Fruit fly (Drosophila melanogaster) whole organism, embryonic: Measurements from ENCODE around the gene Ser12.

Source experiments
- ATbp ChIP-seq: fragments of 200-800 bp; sonication (Bioruptor generic); optimal IDR thresholded peaks from 2 replicates; lab custom pipeline; 2017; ENCODE audit warnings: missing biosample characterization, mild to moderate bottlenecking, missing genetic modification characterization, missing genetic modification reagents
- Abd-B ChIP-seq: fragments of 200-800 bp; sonication (Bioruptor generic); optimal IDR thresholded peaks from 2 replicates; lab custom pipeline; 2018; ENCODE audit warnings: missing biosample characterization, mild to moderate bottlenecking, missing genetic modification characterization, moderate library complexity
- Aef1 ChIP-seq: fragments of 200-800 bp; sonication (Bioruptor generic); IDR thresholded peaks from 3 replicates; pipeline ENCODE4 v1.3.6; 2022; ENCODE audit warnings: missing biosample characterization, missing genetic modification characterization
- Blimp-1 ChIP-seq: fragments of 200-800 bp; sonication (Bioruptor generic); optimal IDR thresholded peaks from 3 replicates; lab custom pipeline; 2018; ENCODE audit warnings: missing biosample characterization, missing genetic modification characterization, mild to moderate bottlenecking, moderate library complexity, missing genetic modification reagents
- C15 ChIP-seq: fragments of 200-800 bp; sonication (Bioruptor generic); IDR thresholded peaks from 3 replicates; pipeline ENCODE4 v1.3.6; 2022; ENCODE audit warnings: missing biosample characterization, missing genetic modification characterization
- CG10462 ChIP-seq: fragments of 200-800 bp; sonication (Bioruptor generic); optimal IDR thresholded peaks from 2 replicates; lab custom pipeline; 2016; ENCODE audit warnings: missing biosample characterization, missing genetic modification characterization
- CG10543 ChIP-seq: fragments of 200-800 bp; sonication (Bioruptor generic); optimal IDR thresholded peaks from 3 replicates; lab custom pipeline; 2017; ENCODE audit warnings: missing biosample characterization, mild to moderate bottlenecking, missing genetic modification characterization, moderate library complexity
- CG10959 ChIP-seq: fragments of 200-800 bp; sonication (Bioruptor generic); IDR thresholded peaks from 2 replicates; pipeline ENCODE4 v1.3.6; 2022; ENCODE audit warnings: missing biosample characterization, missing genetic modification characterization
- CG12104 ChIP-seq: fragments of 200-800 bp; sonication (Bioruptor generic); optimal IDR thresholded peaks from 3 replicates; lab custom pipeline; 2016; ENCODE audit warnings: missing biosample characterization, missing genetic modification characterization
- CG12769 ChIP-seq: fragments of 200-800 bp; sonication (Bioruptor generic); optimal IDR thresholded peaks from 2 replicates; lab custom pipeline; 2019; ENCODE audit warnings: missing biosample characterization, mild to moderate bottlenecking, missing genetic modification characterization, moderate library complexity
- CG13123 ChIP-seq: fragments of 200-800 bp; sonication (Bioruptor generic); optimal IDR thresholded peaks from 2 replicates; lab custom pipeline; 2016; ENCODE audit warnings: missing biosample characterization, missing genetic modification characterization
- CG13296 ChIP-seq: fragments of 200-800 bp; sonication (Bioruptor generic); optimal IDR thresholded peaks from 3 replicates; lab custom pipeline; 2018; ENCODE audit warnings: missing biosample characterization, mild to moderate bottlenecking, missing genetic modification characterization
- CG15696 ChIP-seq: fragments of 200-800 bp; sonication (Bioruptor generic); optimal IDR thresholded peaks from 2 replicates; lab custom pipeline; 2019; ENCODE audit warnings: missing biosample characterization, mild to moderate bottlenecking, missing genetic modification characterization, moderate library complexity
- CG1602 ChIP-seq: fragments of 200-800 bp; sonication (Bioruptor generic); optimal IDR thresholded peaks from 3 replicates; lab custom pipeline; 2016; ENCODE audit warnings: missing biosample characterization, missing genetic modification characterization
- CG17385 ChIP-seq: fragments of 200-800 bp; sonication (Bioruptor generic); optimal IDR thresholded peaks from 3 replicates; lab custom pipeline; 2018; ENCODE audit warnings: missing biosample characterization, mild to moderate bottlenecking, missing genetic modification characterization
- CG17568 ChIP-seq: fragments of 200-800 bp; sonication (Bioruptor generic); optimal IDR thresholded peaks from 2 replicates; lab custom pipeline; 2018; ENCODE audit warnings: missing biosample characterization, mild to moderate bottlenecking, missing genetic modification characterization, moderate library complexity
- CG1792 ChIP-seq: fragments of 200-800 bp; sonication (Bioruptor generic); optimal IDR thresholded peaks from 2 replicates; lab custom pipeline; 2016; ENCODE audit warnings: missing biosample characterization, missing genetic modification characterization
- CG18011 ChIP-seq: fragments of 200-800 bp; sonication (Bioruptor generic); optimal IDR thresholded peaks from 2 replicates; lab custom pipeline; 2017; ENCODE audit warnings: missing biosample characterization, missing genetic modification characterization, mild to moderate bottlenecking, moderate library complexity, missing genotype
- CG3995 ChIP-seq: fragments of 200-800 bp; sonication (Bioruptor generic); optimal IDR thresholded peaks from 3 replicates; lab custom pipeline; 2016; ENCODE audit warnings: missing biosample characterization, missing genetic modification characterization
- CG4360 ChIP-seq: fragments of 200-800 bp; sonication (Bioruptor generic); IDR thresholded peaks from 2 replicates; pipeline ENCODE4 v1.3.6; 2022; ENCODE audit warnings: missing biosample characterization, missing genetic modification characterization
- CG5245 ChIP-seq: fragments of 200-800 bp; sonication (Bioruptor generic); optimal IDR thresholded peaks from 3 replicates; lab custom pipeline; 2016; ENCODE audit warnings: missing biosample characterization, missing genetic modification characterization
- CG6654 ChIP-seq: fragments of 200-800 bp; sonication (Bioruptor generic); optimal IDR thresholded peaks from 2 replicates; lab custom pipeline; 2017; ENCODE audit warnings: missing biosample characterization, mild to moderate bottlenecking, missing genetic modification characterization
- CG6689 ChIP-seq: fragments of 200-800 bp; sonication (Bioruptor generic); IDR thresholded peaks from 2 replicates; pipeline ENCODE4 v1.3.6; 2022; ENCODE audit warnings: missing biosample characterization, missing genetic modification characterization
- CG9817 ChIP-seq: fragments of 200-800 bp; sonication (Bioruptor generic); optimal IDR thresholded peaks from 2 replicates; lab custom pipeline; 2018; ENCODE audit warnings: missing biosample characterization, mild to moderate bottlenecking, missing genetic modification characterization, moderate library complexity
- CG9876 ChIP-seq: fragments of 200-800 bp; sonication (Bioruptor generic); optimal IDR thresholded peaks from 2 replicates; lab custom pipeline; 2016; ENCODE audit warnings: missing biosample characterization, missing genetic modification characterization
- Chrac-16 ChIP-seq: fragments of 200-800 bp; sonication (Bioruptor generic); optimal IDR thresholded peaks from 3 replicates; lab custom pipeline; 2016; ENCODE audit warnings: missing biosample characterization, missing genetic modification characterization
- CrebB ChIP-seq: fragments of 200-800 bp; sonication (Bioruptor generic); optimal IDR thresholded peaks from 3 replicates; lab custom pipeline; 2018; ENCODE audit warnings: missing biosample characterization, mild to moderate bottlenecking, missing genetic modification characterization
- Dad ChIP-seq: fragments of 200-800 bp; sonication (Bioruptor generic); optimal IDR thresholded peaks from 3 replicates; lab custom pipeline; 2016; ENCODE audit warnings: missing biosample characterization, missing genetic modification characterization
- E2f2 ChIP-seq: fragments of 200-800 bp; sonication (Bioruptor generic); IDR thresholded peaks from 2 replicates; pipeline ENCODE4 v1.3.6; 2022; ENCODE audit warnings: missing biosample characterization, missing genetic modification characterization
- Hr51 ChIP-seq, 2 experiments: fragments of 200-800 bp; sonication (Bioruptor generic); optimal IDR thresholded peaks; 2 replicates in 1 of 2; 3 replicates in 1 of 2; lab custom pipeline; 2016 to 2018; ENCODE audit warnings: missing biosample characterization in 2 of 2, missing genetic modification characterization in 2 of 2, mild to moderate bottlenecking in 1 of 2, moderate library complexity in 1 of 2
- Nf-YC ChIP-seq: fragments of 200-800 bp; optimal IDR thresholded peaks from 3 replicates; lab custom pipeline; 2019; ENCODE audit warnings: missing biosample characterization, mild to moderate bottlenecking, missing genetic modification characterization, moderate library complexity
- Rfx ChIP-seq: fragments of 200-800 bp; sonication (Bioruptor generic); IDR thresholded peaks from 2 replicates; pipeline ENCODE4 v1.3.6; 2022; ENCODE audit warnings: missing biosample characterization, missing genetic modification characterization
- Rx ChIP-seq: fragments of 200-800 bp; sonication (Bioruptor generic); IDR thresholded peaks from 2 replicates; pipeline ENCODE4 v1.3.6; 2022; ENCODE audit warnings: missing biosample characterization, missing genetic modification characterization
- Side ChIP-seq: fragments of 200-800 bp; sonication (Bioruptor generic); optimal IDR thresholded peaks from 2 replicates; lab custom pipeline; 2016; ENCODE audit warnings: missing biosample characterization, missing genetic modification characterization
- Spps ChIP-seq: fragments of 200-800 bp; sonication (Bioruptor generic); optimal IDR thresholded peaks from 2 replicates; lab custom pipeline; 2018; ENCODE audit warnings: missing biosample characterization, mild to moderate bottlenecking, missing genetic modification characterization
- Sry-δ ChIP-seq: fragments of 200-800 bp; sonication (Bioruptor generic); optimal IDR thresholded peaks from 2 replicates; lab custom pipeline; 2016; ENCODE audit warnings: missing biosample characterization, missing genetic modification characterization
- Taf1 ChIP-seq: fragments of 200-800 bp; sonication (Bioruptor generic); IDR thresholded peaks from 2 replicates; pipeline ENCODE4 v1.3.6; 2022; ENCODE audit warnings: missing biosample characterization, missing genetic modification characterization
- YL-1 ChIP-seq: fragments of 200-800 bp; sonication (Bioruptor generic); optimal IDR thresholded peaks from 3 replicates; lab custom pipeline; 2017; ENCODE audit warnings: missing biosample characterization, mild to moderate bottlenecking, missing genetic modification characterization
- bowl ChIP-seq: fragments of 200-800 bp; sonication (Bioruptor generic); IDR thresholded peaks from 2 replicates; pipeline ENCODE4 v1.3.6; 2022; ENCODE audit warnings: missing biosample characterization, missing genetic modification characterization
- bsh ChIP-seq, 2 experiments: fragments of 200-800 bp; sonication (Bioruptor generic); optimal IDR thresholded peaks; 2 replicates each; lab custom pipeline; 2017 to 2018; ENCODE audit warnings: mild to moderate bottlenecking in 2 of 2, missing biosample characterization in 2 of 2, missing genetic modification characterization in 2 of 2, moderate library complexity in 1 of 2
- da ChIP-seq: fragments of 200-800 bp; sonication (Bioruptor generic); optimal IDR thresholded peaks from 2 replicates; lab custom pipeline; 2016; ENCODE audit warnings: missing biosample characterization, missing genetic modification characterization
- fd3F ChIP-seq: fragments of 200-800 bp; sonication (Bioruptor generic); optimal IDR thresholded peaks from 2 replicates; lab custom pipeline; 2018; ENCODE audit warnings: missing biosample characterization, mild to moderate bottlenecking, missing genetic modification characterization, moderate library complexity
- grau ChIP-seq: fragments of 200-800 bp; optimal IDR thresholded peaks from 3 replicates; lab custom pipeline; 2019; ENCODE audit warnings: missing biosample characterization, mild to moderate bottlenecking, missing genetic modification characterization, moderate library complexity
- gt ChIP-seq: fragments of 200-800 bp; sonication (Bioruptor generic); IDR thresholded peaks from 2 replicates; pipeline ENCODE4 v1.3.6; 2022; ENCODE audit warnings: missing biosample characterization, missing genetic modification characterization
- mirr ChIP-seq: fragments of 200-800 bp; sonication (Bioruptor generic); optimal IDR thresholded peaks from 3 replicates; lab custom pipeline; 2018; ENCODE audit warnings: missing biosample characterization, mild to moderate bottlenecking, missing genetic modification characterization
- pan ChIP-seq, 4 experiments: fragments of >200 bp in 3 of 4; fragments of 200-800 bp in 1 of 4; sonication (Bioruptor generic) in 1 of 4; optimal IDR thresholded peaks in 3 of 4; IDR thresholded peaks in 1 of 4; 2 replicates each; pipeline versions ENCODE4 v1.3.6 to Lab custom; 2017 to 2022; ENCODE audit warnings: missing biosample characterization in 2 of 4, missing genetic modification characterization in 2 of 4, mixed read lengths in 1 of 4
- pb ChIP-seq: fragments of 200-800 bp; sonication (Bioruptor generic); optimal IDR thresholded peaks from 3 replicates; lab custom pipeline; 2016; ENCODE audit warnings: missing biosample characterization, missing genetic modification characterization
- psq ChIP-seq: fragments of 200-800 bp; sonication (Bioruptor generic); optimal IDR thresholded peaks from 2 replicates; lab custom pipeline; 2017; ENCODE audit warnings: missing biosample characterization, missing genetic modification characterization
- tin ChIP-seq: fragments of 200-800 bp; sonication (Bioruptor generic); optimal IDR thresholded peaks from 3 replicates; lab custom pipeline; 2016; ENCODE audit warnings: missing biosample characterization, missing genetic modification characterization
- vnd ChIP-seq: fragments of 200-800 bp; sonication (Bioruptor generic); IDR thresholded peaks from 3 replicates; pipeline ENCODE4 v1.3.6; 2022; ENCODE audit warnings: missing biosample characterization, missing genetic modification characterization; ENCODE audit not compliant: partially characterized antibody

Ser12 gene

dm6 chr2L:2201107-2201561 lies 49.9 kb downstream of the Ser12 start (continued):
- TF ChIP-seq Sry-δ (GFP tag; lab: Kevin White, UChicago) = no peak
- TF ChIP-seq psq (GFP tag; lab: Kevin White, UChicago) = no peak
- TF ChIP-seq pb (GFP tag; lab: Kevin White, UChicago) = peak; percentile 58
- TF ChIP-seq Side = peak; percentile 66
- TF ChIP-seq Rfx (GFP tag; lab: Robert Waterston, UW) = 0 out of 2 replicates have a peak, but pooled peaks have one; percentile 24
- peak; percentile 77 for TF ChIP-seq CG1602 (GFP tag; lab: Kevin White, UChicago)
- TF ChIP-seq E2f2 = peak; percentile 40; the same call in 1 of the 2 replicates
- TF ChIP-seq CG10543 = peak; percentile 26
- TF ChIP-seq CG13296 (GFP tag; lab: Kevin White, UChicago) = peak; percentile 12
- TF ChIP-seq da (GFP tag; lab: Kevin White, UChicago) = no peak
- peak; percentile 58; the same call in 1 of the 2 replicates for TF ChIP-seq gt (GFP tag; lab: Robert Waterston, UW)
- peak; percentile 44 to 68 for TF ChIP-seq Hr51 (GFP tag; optimal IDR thresholded peaks at IDR 0.05; lab: Kevin White, UChicago)
- no peak for TF ChIP-seq vnd (GFP tag; lab: Robert Waterston, UW)
- TF ChIP-seq Aef1 (GFP tag; lab: Robert Waterston, UW) = no peak; the same call in 2 of the 3 replicates
- no peak for TF ChIP-seq pan (optimal IDR thresholded peaks at IDR 0.05; lab: Kevin White, UChicago)
- peak in 1 of 2 experiments; percentile 62 for TF ChIP-seq pan (GFP tag; optimal IDR thresholded peaks at IDR 0.05 in 1 of 2, IDR thresholded peaks at IDR 0.05 in 1 of 2)
- peak; percentile 59 for TF ChIP-seq Dad (GFP tag; lab: Kevin White, UChicago)
- TF ChIP-seq fd3F (GFP tag; lab: Kevin White, UChicago) = peak; percentile 23
- peak; percentile 74 for TF ChIP-seq tin (GFP tag; lab: Kevin White, UChicago)
- peak; percentile 86 for TF ChIP-seq CG12104 (GFP tag; lab: Kevin White, UChicago)
- peak; percentile 75 for TF ChIP-seq grau
- peak; percentile 74 for TF ChIP-seq CG10462 (GFP tag; lab: Kevin White, UChicago)
- TF ChIP-seq Abd-B = peak; percentile 84
- peak; percentile 21 for TF ChIP-seq Nf-YC
- TF ChIP-seq CG13123 (GFP tag; lab: Kevin White, UChicago) = peak; percentile 83
- TF ChIP-seq CG9817 = peak; percentile 35
- TF ChIP-seq CG17385 (GFP tag; lab: Kevin White, UChicago) = peak; percentile 77
- TF ChIP-seq CG17568 (GFP tag; lab: Kevin White, UChicago) = peak; percentile 81
- TF ChIP-seq YL-1 (GFP tag; lab: Kevin White, UChicago) = peak; percentile 15
- TF ChIP-seq Chrac-16 (GFP tag; lab: Kevin White, UChicago) = peak; percentile 78
- TF ChIP-seq mirr = no peak
- peak; percentile 91 for TF ChIP-seq ATbp
- peak; percentile 53 for TF ChIP-seq CrebB (tag; lab: Kevin White, UChicago)
- TF ChIP-seq C15 = no peak
- peak; percentile 83 for TF ChIP-seq CG15696 (tag; lab: Kevin White, UChicago)
- TF ChIP-seq CG10959 = peak; percentile 76
- TF ChIP-seq Taf1 (GFP tag; lab: Robert Waterston, UW) = no peak
- TF ChIP-seq bsh (GFP tag; optimal IDR thresholded peaks at IDR 0.05; lab: Kevin White, UChicago) = peak; percentile 88 to 95
- peak; percentile 91 for TF ChIP-seq Blimp-1
- no peak for TF ChIP-seq CG18011 (GFP tag; lab: Kevin White, UChicago)
- no peak for TF ChIP-seq CG4360 (GFP tag; lab: Robert Waterston, UW)
- peak; percentile 77 for TF ChIP-seq CG5245 (GFP tag; lab: Kevin White, UChicago)
- peak; percentile 73 for TF ChIP-seq CG6654 (GFP tag; lab: Kevin White, UChicago)
- peak; percentile 39 for TF ChIP-seq CG1792 (GFP tag; lab: Kevin White, UChicago)
- TF ChIP-seq CG3995 = no peak
- no peak for TF ChIP-seq Rx (GFP tag; lab: Robert Waterston, UW)
- TF ChIP-seq Spps (tag; lab: Kevin White, UChicago) = peak; percentile 91
- TF ChIP-seq CG6689 (GFP tag; lab: Robert Waterston, UW) = peak; percentile 78
- TF ChIP-seq CG12769 (tag; lab: Kevin White, UChicago) = no peak
- no peak for TF ChIP-seq bowl
- peak; percentile 10 for TF ChIP-seq CG9876 (GFP tag; lab: Kevin White, UChicago)
